Worm (Caenorhabditis elegans) whole organism, young adult: ENCODE data around the gene nhr-192.

ENCODE experiments used
- C06A6.2 ChIP-seq: fragments of 200-800 bp; sonication (Bioruptor generic); conservative IDR thresholded peaks from 2 replicates; pipeline ENCODE4 v1.3.6; 2022; ENCODE audit warnings: missing genetic modification characterization, missing compliant biosample characterization
- C17E4.6 ChIP-seq: fragments of 200-800 bp; sonication (Bioruptor generic); IDR thresholded peaks from 2 replicates; pipeline ENCODE4 v1.3.6; 2022; ENCODE audit warnings: missing genetic modification reagents, missing genetic modification characterization, missing compliant biosample characterization
- F39B2.1 ChIP-seq: fragments of 200-800 bp; sonication (Bioruptor generic); IDR thresholded peaks from 2 replicates; pipeline ENCODE4 v1.3.6; 2022; ENCODE audit warnings: missing genetic modification reagents, missing genetic modification characterization, missing compliant biosample characterization
- F52B5.7 ChIP-seq: sonication (generic microtip); optimal IDR thresholded peaks from 2 replicates; lab custom pipeline; 2016; ENCODE audit warnings: mild to moderate bottlenecking, missing genetic modification characterization, missing compliant biosample characterization
- K11D2.4 ChIP-seq: fragments of 200-800 bp; sonication (Bioruptor generic); IDR thresholded peaks from 2 replicates; pipeline ENCODE4 v1.3.6; 2022; ENCODE audit warnings: missing genetic modification reagents, missing genetic modification characterization, missing compliant biosample characterization
- K12H6.12 ChIP-seq: fragments of 200-800 bp; sonication (Bioruptor generic); optimal IDR thresholded peaks from 2 replicates; lab custom pipeline; 2018; ENCODE audit warnings: mild to moderate bottlenecking, missing genetic modification characterization, missing compliant biosample characterization
- T07F8.4 ChIP-seq: sonication (generic microtip); optimal IDR thresholded peaks from 2 replicates; lab custom pipeline; 2016; ENCODE audit warnings: mild to moderate bottlenecking, missing genetic modification characterization, moderate library complexity, missing compliant biosample characterization
- T26A5.8 ChIP-seq: sonication (generic microtip); optimal IDR thresholded peaks from 2 replicates; lab custom pipeline; 2016; ENCODE audit warnings: missing genetic modification characterization, missing compliant biosample characterization
- Y53F4B.3 ChIP-seq: fragments of 200-800 bp; sonication (Bioruptor generic); IDR thresholded peaks from 2 replicates; pipeline ENCODE4 v1.3.6; 2022; ENCODE audit warnings: missing genetic modification reagents, missing genetic modification characterization, missing compliant biosample characterization
- Y56A3A.18 ChIP-seq: fragments of 200-800 bp; sonication (Bioruptor generic); IDR thresholded peaks from 2 replicates; pipeline ENCODE4 v1.3.6; 2022; ENCODE audit warnings: missing genetic modification reagents, missing genetic modification characterization, missing compliant biosample characterization
- Y79H2A.3 ChIP-seq: fragments of 200-800 bp; sonication (Bioruptor generic); conservative IDR thresholded peaks from 2 replicates; pipeline ENCODE4 v1.3.6; 2022; ENCODE audit warnings: missing genetic modification reagents, missing genetic modification characterization, missing compliant biosample characterization
- akir-1 ChIP-seq: fragments of 200-800 bp; sonication (Bioruptor generic); optimal IDR thresholded peaks from 2 replicates; lab custom pipeline; 2018; ENCODE audit warnings: mild to moderate bottlenecking, missing genetic modification characterization, moderate library complexity, missing compliant biosample characterization
- ama-1 ChIP-seq, 3 experiments: fragments of 150-350 bp in 1 of 3; sonication (generic microtip) in 2 of 3; optimal IDR thresholded peaks; 2 replicates each; lab custom pipeline; 2014 to 2018; ENCODE audit warnings: missing biosample characterization in 2 of 3, missing genetic modification characterization in 2 of 3, missing genetic modification reagents in 2 of 3
- atf-7 ChIP-seq: sonication (generic microtip); optimal IDR thresholded peaks from 2 replicates; lab custom pipeline; 2017; ENCODE audit warnings: mild to moderate bottlenecking, missing genetic modification characterization, missing compliant biosample characterization
- attf-3 ChIP-seq: fragments of 200-800 bp; sonication (Bioruptor generic); conservative IDR thresholded peaks from 2 replicates; pipeline ENCODE4 v1.3.6; 2022; ENCODE audit warnings: missing genetic modification reagents, missing genetic modification characterization, missing compliant biosample characterization
- attf-5 ChIP-seq: fragments of 200-800 bp; sonication (Bioruptor generic); optimal IDR thresholded peaks from 2 replicates; lab custom pipeline; 2018; ENCODE audit warnings: mild to moderate bottlenecking, missing genetic modification characterization, missing compliant biosample characterization
- attf-6 ChIP-seq: fragments of 200-800 bp; sonication (Bioruptor generic); IDR thresholded peaks from 2 replicates; pipeline ENCODE4 v1.3.6; 2022; ENCODE audit warnings: missing genetic modification reagents, missing genetic modification characterization, missing compliant biosample characterization
- bed-1 ChIP-seq: fragments of 200-800 bp; sonication (Bioruptor generic); IDR thresholded peaks from 2 replicates; pipeline ENCODE4 v1.3.6; 2022; ENCODE audit warnings: missing genetic modification reagents, missing genetic modification characterization, missing compliant biosample characterization
- ceh-100 ChIP-seq: fragments of 200-800 bp; sonication (Bioruptor generic); IDR thresholded peaks from 2 replicates; pipeline ENCODE4 v1.3.6; 2022; ENCODE audit warnings: missing genetic modification reagents, missing genetic modification characterization, missing compliant biosample characterization
- ceh-58 ChIP-seq: fragments of 200-800 bp; sonication (Bioruptor generic); IDR thresholded peaks from 2 replicates; pipeline ENCODE4 v1.3.6; 2022; ENCODE audit warnings: missing genetic modification characterization, missing compliant biosample characterization
- ceh-79 ChIP-seq: sonication (generic microtip); optimal IDR thresholded peaks from 2 replicates; lab custom pipeline; 2017; ENCODE audit warnings: mild to moderate bottlenecking, missing genetic modification characterization, missing compliant biosample characterization
- die-1 ChIP-seq: sonication (generic microtip); optimal IDR thresholded peaks from 2 replicates; lab custom pipeline; 2016; ENCODE audit warnings: missing genotype, mild to moderate bottlenecking, missing genetic modification characterization, missing compliant biosample characterization
- ekl-4 ChIP-seq: fragments of 200-800 bp; sonication (Bioruptor generic); IDR thresholded peaks from 2 replicates; pipeline ENCODE4 v1.3.6; 2022; ENCODE audit warnings: missing genetic modification reagents, missing genetic modification characterization, missing compliant biosample characterization
- fkh-3 ChIP-seq: sonication (generic microtip); optimal IDR thresholded peaks from 2 replicates; lab custom pipeline; 2016; ENCODE audit warnings: mild to moderate bottlenecking, missing genetic modification characterization, missing compliant biosample characterization
- gei-17 ChIP-seq: fragments of 200-800 bp; sonication (Bioruptor generic); optimal IDR thresholded peaks from 2 replicates; lab custom pipeline; 2018; ENCODE audit warnings: mild to moderate bottlenecking, missing genetic modification characterization, missing compliant biosample characterization
- him-1 ChIP-seq: sonication (generic microtip); optimal IDR thresholded peaks from 2 replicates; lab custom pipeline; 2016; ENCODE audit warnings: missing genotype, missing genetic modification reagents, missing genetic modification characterization, missing compliant biosample characterization
- hlh-12 ChIP-seq: sonication (generic microtip); optimal IDR thresholded peaks from 2 replicates; lab custom pipeline; 2016; ENCODE audit warnings: missing genetic modification characterization, missing compliant biosample characterization
- hlh-26 ChIP-seq: fragments of 200-800 bp; sonication (Bioruptor generic); conservative IDR thresholded peaks from 2 replicates; pipeline ENCODE4 v1.3.6; 2022; ENCODE audit warnings: missing genetic modification reagents, missing genetic modification characterization, missing compliant biosample characterization
- hmg-20 ChIP-seq: fragments of 200-800 bp; sonication (Bioruptor generic); IDR thresholded peaks from 2 replicates; pipeline ENCODE4 v1.3.6; 2022; ENCODE audit warnings: missing genetic modification reagents, missing genetic modification characterization, missing compliant biosample characterization
- lin-26 ChIP-seq: fragments of 200-800 bp; sonication (Bioruptor generic); IDR thresholded peaks from 2 replicates; pipeline ENCODE4 v1.3.6; 2022; ENCODE audit warnings: missing genetic modification reagents, missing genetic modification characterization, missing compliant biosample characterization
- lin-40 ChIP-seq: sonication (generic microtip); optimal IDR thresholded peaks from 2 replicates; lab custom pipeline; 2016; ENCODE audit warnings: missing genetic modification characterization, mild to moderate bottlenecking, missing compliant biosample characterization, missing genotype, missing genetic modification reagents
- madf-6 ChIP-seq: fragments of 200-800 bp; sonication (Bioruptor generic); IDR thresholded peaks from 2 replicates; pipeline ENCODE4 v1.3.6; 2022; ENCODE audit warnings: missing genetic modification reagents, missing genetic modification characterization, missing compliant biosample characterization
- mes-4 ChIP-seq: sonication (generic microtip); optimal IDR thresholded peaks from 2 replicates; lab custom pipeline; 2016; ENCODE audit warnings: missing genotype, missing genetic modification characterization, missing compliant biosample characterization
- mxl-1 ChIP-seq: sonication (generic microtip); optimal IDR thresholded peaks from 2 replicates; lab custom pipeline; 2016; ENCODE audit warnings: missing genetic modification characterization, missing compliant biosample characterization
- nfya-1 ChIP-seq: sonication (generic microtip); optimal IDR thresholded peaks from 2 replicates; lab custom pipeline; 2017; ENCODE audit warnings: antibody characterized with exemption, missing compliant biosample characterization, missing genetic modification characterization, borderline replicate concordance; ENCODE audit not compliant: insufficient read depth
- nfya-2 ChIP-seq: fragments of 200-800 bp; sonication (Bioruptor generic); IDR thresholded peaks from 2 replicates; pipeline ENCODE4 v1.3.6; 2022; ENCODE audit warnings: missing genetic modification reagents, missing genetic modification characterization, missing compliant biosample characterization
- nhr-120 ChIP-seq: fragments of 200-800 bp; sonication (Bioruptor generic); IDR thresholded peaks from 2 replicates; pipeline ENCODE4 v1.3.6; 2022; ENCODE audit warnings: missing genetic modification characterization, missing compliant biosample characterization
- nhr-27 ChIP-seq: fragments of 200-800 bp; sonication (Bioruptor generic); optimal IDR thresholded peaks from 2 replicates; lab custom pipeline; 2018; ENCODE audit warnings: mild to moderate bottlenecking, missing genetic modification characterization, moderate library complexity, missing compliant biosample characterization
- nhr-90 ChIP-seq: sonication (generic microtip); optimal IDR thresholded peaks from 2 replicates; lab custom pipeline; 2016; ENCODE audit warnings: missing genotype, mild to moderate bottlenecking, missing genetic modification characterization, missing compliant biosample characterization
- pbrm-1 ChIP-seq: fragments of 200-800 bp; sonication (Bioruptor generic); IDR thresholded peaks from 2 replicates; pipeline ENCODE4 v1.3.6; 2022; ENCODE audit warnings: missing genetic modification reagents, missing genetic modification characterization, missing compliant biosample characterization
- pha-4 ChIP-seq: fragments of 150-350 bp; sonication (generic microtip); optimal IDR thresholded peaks from 2 replicates; lab custom pipeline; 2014; ENCODE audit warnings: missing biosample characterization, missing genetic modification reagents, missing genetic modification characterization
- rec-8 ChIP-seq, 2 experiments: sonication (generic microtip); optimal IDR thresholded peaks; 2 replicates each; lab custom pipeline; 2016; ENCODE audit warnings: mild to moderate bottlenecking in 2 of 2, missing genetic modification characterization in 2 of 2, missing genetic modification reagents in 2 of 2, missing genotype in 2 of 2, missing biosample characterization in 1 of 2, missing compliant biosample characterization in 1 of 2, moderate library complexity in 1 of 2
- sea-2 ChIP-seq: fragments of 200-800 bp; sonication (Bioruptor generic); IDR thresholded peaks from 2 replicates; pipeline ENCODE4 v1.3.6; 2022; ENCODE audit warnings: missing genetic modification characterization, missing compliant biosample characterization
- sptf-2 ChIP-seq: fragments of 200-800 bp; sonication (Bioruptor generic); optimal IDR thresholded peaks from 2 replicates; lab custom pipeline; 2018; ENCODE audit warnings: mild to moderate bottlenecking, missing genetic modification characterization, missing compliant biosample characterization
- ztf-6 ChIP-seq: fragments of 200-800 bp; sonication (Bioruptor generic); IDR thresholded peaks from 2 replicates; pipeline ENCODE4 v1.3.6; 2022; ENCODE audit warnings: missing genetic modification reagents, missing genetic modification characterization, missing compliant biosample characterization

Gene nhr-192

ce11 chrV:10070541-10070940 lies at the start of gene nhr-192:
TSS of gene nhr-192 (minus strand) at chrV:10070641.
- TF ChIP-seq sptf-2 (GFP tag; lab: Kevin White, UChicago) (no peak), nhr-27 (tag; lab: Kevin White, UChicago) (no peak), ceh-100 (no peak), Y79H2A.3 (GFP tag; lab: Robert Waterston, UW) (no peak), rec-8 (tag; optimal IDR thresholded peaks at IDR 0.05; lab: Kevin White, UChicago) (no peak), ekl-4 (GFP tag; lab: Robert Waterston, UW) (no peak), T26A5.8 (tag; lab: Kevin White, UChicago) (no peak), Y53F4B.3 (GFP tag; lab: Robert Waterston, UW) (no peak), C06A6.2 (no peak), nhr-90 (tag; lab: Kevin White, UChicago) (no peak), attf-5 (GFP tag; lab: Kevin White, UChicago) (no peak), K11D2.4 (GFP tag; lab: Robert Waterston, UW) (no peak), ztf-6 (GFP tag; lab: Robert Waterston, UW) (no peak), him-1 (tag; lab: Kevin White, UChicago) (no peak)

- TF ChIP-seq Y56A3A.18 (GFP tag; lab: Robert Waterston, UW) = no peak
- TF ChIP-seq die-1 (tag; lab: Kevin White, UChicago) = no peak
- no peak for TF ChIP-seq F52B5.7 (tag; lab: Kevin White, UChicago)
- no peak for TF ChIP-seq ceh-58 (GFP tag; lab: Robert Waterston, UW)
- TF ChIP-seq nhr-120 = no peak
- TF ChIP-seq atf-7 (tag; lab: Kevin White, UChicago) = no peak
- TF ChIP-seq sea-2 (GFP tag; lab: Robert Waterston, UW) = no peak
Measured at ce11 chrV:10117465-10117864, 47.0 kb upstream of the nhr-192 start, which contains the start of gene C08B6.5. TSS of gene C08B6.5 (plus strand) at chrV:10117765.

- no peak for TF ChIP-seq fkh-3 (tag; lab: Kevin White, UChicago)
- no peak for TF ChIP-seq Y56A3A.18 (GFP tag; lab: Robert Waterston, UW)
- TF ChIP-seq C17E4.6 (GFP tag; lab: Robert Waterston, UW) = no peak
- no peak for TF ChIP-seq ceh-58 (GFP tag; lab: Robert Waterston, UW)
- no peak for TF ChIP-seq akir-1 (GFP tag; lab: Kevin White, UChicago)
- no peak for TF ChIP-seq attf-3
- no peak for TF ChIP-seq K12H6.12
- TF ChIP-seq mes-4 = no peak
- no peak for TF ChIP-seq bed-1
- no peak for TF ChIP-seq pbrm-1 (GFP tag; lab: Robert Waterston, UW)
- no peak for TF ChIP-seq Y79H2A.3 (GFP tag; lab: Robert Waterston, UW)
- TF ChIP-seq ama-1 (optimal IDR thresholded peaks at IDR 0.05; lab: Kevin White, UChicago) = no peak
- TF ChIP-seq ama-1 (GFP tag; optimal IDR thresholded peaks at IDR 0.05; lab: Kevin White, UChicago) = no peak
- no peak for TF ChIP-seq F39B2.1 (GFP tag; lab: Robert Waterston, UW)
- TF ChIP-seq lin-26 (GFP tag; lab: Robert Waterston, UW) = no peak
Measured at ce11 chrV:10114329-10114728, 43.9 kb upstream of the nhr-192 start, which contains the start of gene cht-5. TSS of gene cht-5 (plus strand) at chrV:10114629.

- TF ChIP-seq ama-1 (optimal IDR thresholded peaks at IDR 0.05; lab: Kevin White, UChicago) (no peak), ama-1 (GFP tag; optimal IDR thresholded peaks at IDR 0.05; lab: Kevin White, UChicago) (no peak), T07F8.4 (tag; lab: Kevin White, UChicago) (no peak), ceh-79 (no peak), atf-7 (tag; lab: Kevin White, UChicago) (no peak), mxl-1 (tag; lab: Kevin White, UChicago) (no peak), madf-6 (GFP tag; lab: Robert Waterston, UW) (no peak), hlh-12 (tag; lab: Kevin White, UChicago) (no peak), gei-17 (GFP tag; lab: Kevin White, UChicago) (no peak), bed-1 (no peak), pha-4 (tag; lab: Kevin White, UChicago) (no peak), attf-6 (GFP tag; lab: Robert Waterston, UW) (no peak), lin-40 (tag; lab: Kevin White, UChicago) (no peak), nfya-1 (tag; lab: Kevin White, UChicago) (no peak), hmg-20 (GFP tag; lab: Robert Waterston, UW) (no peak), nfya-2 (GFP tag; lab: Robert Waterston, UW) (no peak), Y79H2A.3 (GFP tag; lab: Robert Waterston, UW) (no peak), hlh-26 (no peak)
Measured at ce11 chrV:10112187-10112586, 41.7 kb upstream of the nhr-192 start, which contains the start of gene C08B6.3. TSS of gene C08B6.3 (minus strand) at chrV:10112287.
